1 worm cellular context compared by ENCODE assay signal in genomic region chrII:7001405-7001804, ce11.
TF ChIP-seq lines count a peak whose summit lies in the region.

No protein-coding gene starts in this region.

TF ChIP-seq in whole organism, young adult, 124 proteins besides CTCF, POLR2A, EP300 and RAD21 (continued from another document):
- TF ChIP-seq F39B2.1 (GFP tag; IDR thresholded peaks at IDR 0.05; lab: Robert Waterston, UW) (0 out of 2 replicates have a peak, but pooled peaks have one; percentile 69), T07F8.4 (tag; optimal IDR thresholded peaks at IDR 0.05; lab: Kevin White, UChicago) (peak; percentile 28), somi-1 (GFP tag; optimal IDR thresholded peaks at IDR 0.05; lab: Kevin White, UChicago) (peak; percentile 69), ceh-100 (GFP tag; IDR thresholded peaks at IDR 0.05; lab: Robert Waterston, UW) (peak; percentile 73), F10E7.11 (tag; optimal IDR thresholded peaks at IDR 0.05; lab: Kevin White, UChicago) (peak; percentile 34), F49E8.2 (tag; optimal IDR thresholded peaks at IDR 0.05; lab: Kevin White, UChicago; ENCODE audit: insufficient read depth) (peak; percentile 21), nfyb-1 (GFP tag; IDR thresholded peaks at IDR 0.05; lab: Robert Waterston, UW) (peak; percentile 78), ztf-18 (tag; optimal IDR thresholded peaks at IDR 0.05; lab: Kevin White, UChicago) (peak; percentile 73), ztf-26 (tag; optimal IDR thresholded peaks at IDR 0.05; lab: Kevin White, UChicago) (peak; percentile 18), B0336.3 (GFP tag; IDR thresholded peaks at IDR 0.05; lab: Robert Waterston, UW) (0 out of 2 replicates have a peak, but pooled peaks have one; percentile 23), ceh-58 (GFP tag; IDR thresholded peaks at IDR 0.05; lab: Robert Waterston, UW) (peak; percentile 52; the same call in 1 of the 2 replicates), B0261.1 (tag; optimal IDR thresholded peaks at IDR 0.05; lab: Kevin White, UChicago) (peak; percentile 87), lin-54 (GFP tag; optimal IDR thresholded peaks at IDR 0.05; lab: Kevin White, UChicago) (peak; percentile 23), attf-3 (GFP tag; conservative IDR thresholded peaks at IDR 0.05; lab: Robert Waterston, UW) (peak; percentile 72), T26A5.8 (tag; optimal IDR thresholded peaks at IDR 0.05; lab: Kevin White, UChicago) (peak; percentile 43), Y53G8AR.9 (GFP tag; conservative IDR thresholded peaks at IDR 0.05; lab: Robert Waterston, UW) (0 out of 2 replicates have a peak, but pooled peaks have one; percentile 30), tbp1 (GFP tag; optimal IDR thresholded peaks at IDR 0.05; lab: Kevin White, UChicago) (peak; percentile 98), tlf-1 (GFP tag; optimal IDR thresholded peaks at IDR 0.05; lab: Kevin White, UChicago) (peak; percentile 7), ekl-4 (GFP tag; IDR thresholded peaks at IDR 0.05; lab: Robert Waterston, UW) (peak; percentile 68; the same call in 1 of the 2 replicates), pbrm-1 (GFP tag; IDR thresholded peaks at IDR 0.05; lab: Robert Waterston, UW) (peak; percentile 73), attf-5 (GFP tag; optimal IDR thresholded peaks at IDR 0.05; lab: Kevin White, UChicago) (peak; percentile 66), B0019.2 (GFP tag; conservative IDR thresholded peaks at IDR 0.05; lab: Robert Waterston, UW) (peak; percentile 43), him-1 (tag; optimal IDR thresholded peaks at IDR 0.05; lab: Kevin White, UChicago) (peak; percentile 85), hmg-1.2 (GFP tag; IDR thresholded peaks at IDR 0.05; lab: Robert Waterston, UW) (peak; percentile 76)
